Worm (Caenorhabditis elegans): ENCODE results near the gene K08B4.7.

The K08B4.7 gene

DNA sequence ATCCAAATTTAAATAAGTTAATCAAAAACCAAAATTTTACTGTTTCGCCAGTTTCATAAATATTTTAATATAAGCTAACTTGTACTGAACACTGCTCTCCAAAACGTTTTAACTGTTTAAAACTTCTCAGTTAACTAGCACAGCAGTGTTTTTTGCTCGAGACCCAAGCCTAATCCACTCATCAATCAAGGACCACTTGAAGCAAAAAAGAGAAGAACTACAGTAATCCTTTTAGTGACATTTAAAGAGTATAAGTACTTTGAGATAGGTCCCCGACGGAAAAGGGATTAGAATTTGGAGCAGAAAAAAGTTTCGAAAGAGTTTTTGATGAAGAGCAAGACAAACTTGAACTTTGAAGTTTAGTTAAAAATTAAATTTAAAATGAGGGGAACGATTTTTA lies 27.6 kb downstream of the K08B4.7 start:
- no peak for TF ChIP-seq ama-1 (optimal IDR thresholded peaks at IDR 0.05)
- no peak for TF ChIP-seq peb-1 (tag; optimal IDR thresholded peaks at IDR 0.05)
- no peak for TF ChIP-seq nhr-11 (tag; optimal IDR thresholded peaks at IDR 0.05)
- no peak for TF ChIP-seq dmd-4 (tag; optimal IDR thresholded peaks at IDR 0.05)
- TF ChIP-seq C34F6.9 (tag; optimal IDR thresholded peaks at IDR 0.05) = no peak
- no peak for TF ChIP-seq nhr-10 (tag; optimal IDR thresholded peaks at IDR 0.05)
- no peak for TF ChIP-seq ztf-4 (tag; optimal IDR thresholded peaks at IDR 0.05)
- no peak for TF ChIP-seq snpc-4 (tag; optimal IDR thresholded peaks at IDR 0.05)
- TF ChIP-seq ztf-11 (tag; optimal IDR thresholded peaks at IDR 0.05) = no peak
- no peak for TF ChIP-seq sem-4 (tag; optimal IDR thresholded peaks at IDR 0.05)
- no peak for TF ChIP-seq nhr-12 (tag; optimal IDR thresholded peaks at IDR 0.05)
- TF ChIP-seq sma-9 (GFP tag; optimal IDR thresholded peaks at IDR 0.05) = no peak
- no peak for TF ChIP-seq sma-9 (tag; optimal IDR thresholded peaks at IDR 0.05)

DNA sequence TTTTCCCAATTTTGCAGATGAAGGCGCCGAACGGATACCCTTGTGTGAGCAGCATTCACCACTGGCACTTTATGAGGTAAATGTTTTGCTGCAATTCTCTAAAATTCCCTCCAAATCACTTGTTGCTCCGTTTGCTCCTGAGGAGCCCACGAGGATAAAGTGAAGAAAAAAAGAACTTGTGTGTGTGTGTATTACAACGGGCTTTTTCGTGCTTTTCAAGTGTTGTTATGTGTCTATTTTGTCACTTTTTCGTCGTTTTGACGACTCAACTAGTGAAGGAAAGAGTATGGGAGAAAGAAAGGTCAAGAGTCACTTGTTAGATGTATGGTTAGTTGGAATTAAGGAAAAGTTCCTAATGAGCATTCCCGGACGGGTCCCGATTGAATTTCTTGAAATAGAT lies 30.1 kb downstream of the K08B4.7 start:
- TF ChIP-seq snpc-4 (tag; optimal IDR thresholded peaks at IDR 0.05) (no peak), nhr-21 (tag; optimal IDR thresholded peaks at IDR 0.05) (no peak), crh-2 (tag; optimal IDR thresholded peaks at IDR 0.05) (no peak), mdl-1 (tag; optimal IDR thresholded peaks at IDR 0.05) (no peak), nhr-237 (tag; optimal IDR thresholded peaks at IDR 0.05) (no peak), lin-11 (tag; optimal IDR thresholded peaks at IDR 0.05) (no peak), nhr-25 (tag; optimal IDR thresholded peaks at IDR 0.05) (no peak), aly-2 (tag; optimal IDR thresholded peaks at IDR 0.05) (no peak), ama-1 (optimal IDR thresholded peaks at IDR 0.05) (no peak), ztf-11 (tag; optimal IDR thresholded peaks at IDR 0.05) (no peak), egl-27 (tag; optimal IDR thresholded peaks at IDR 0.05) (no peak), mbf-1 (tag; optimal IDR thresholded peaks at IDR 0.05) (no peak), blmp-1 (tag; optimal IDR thresholded peaks at IDR 0.05; ENCODE audit: insufficient read depth) (no peak), dmd-4 (tag; optimal IDR thresholded peaks at IDR 0.05) (no peak), alr-1 (tag; optimal IDR thresholded peaks at IDR 0.05) (no peak), elt-1 (tag; optimal IDR thresholded peaks at IDR 0.05) (no peak), nhr-129 (tag; optimal IDR thresholded peaks at IDR 0.05) (no peak), ztf-4 (tag; optimal IDR thresholded peaks at IDR 0.05) (no peak), unc-39 (tag; optimal IDR thresholded peaks at IDR 0.05) (no peak), peb-1 (tag; optimal IDR thresholded peaks at IDR 0.05) (no peak)

DNA sequence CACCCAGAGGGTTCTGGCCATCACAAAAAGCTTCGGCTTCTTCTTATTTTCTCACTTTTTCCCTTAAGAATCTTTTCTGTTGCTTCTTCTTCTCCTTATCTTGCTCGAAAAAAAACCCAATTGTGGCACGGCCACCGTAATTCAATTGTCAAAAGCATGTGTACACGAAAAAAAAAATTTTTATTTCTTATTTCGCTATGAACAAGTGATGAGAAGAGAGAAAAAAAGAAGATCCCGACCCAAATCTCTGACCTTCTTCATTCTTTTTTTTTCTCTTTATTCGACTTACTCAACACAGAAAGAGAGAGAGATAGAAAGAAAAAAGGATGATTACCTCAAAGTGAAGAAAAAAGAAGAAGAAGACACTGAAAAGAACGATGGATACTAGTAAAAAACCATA lies 31.3 kb downstream of the K08B4.7 start:
- TF ChIP-seq unc-55 (GFP tag; optimal IDR thresholded peaks at IDR 0.05) (peak; percentile 14), C34F6.9 (tag; optimal IDR thresholded peaks at IDR 0.05) (peak; percentile 48), unc-62 (GFP tag; optimal IDR thresholded peaks at IDR 0.05) (no peak), lsy-2 (tag; optimal IDR thresholded peaks at IDR 0.05) (peak in 1 of 2 experiments; percentile 41), F13H6.1 (tag; optimal IDR thresholded peaks at IDR 0.05) (peak; percentile 28), zag-1 (tag; optimal IDR thresholded peaks at IDR 0.05) (peak; percentile 11)

DNA sequence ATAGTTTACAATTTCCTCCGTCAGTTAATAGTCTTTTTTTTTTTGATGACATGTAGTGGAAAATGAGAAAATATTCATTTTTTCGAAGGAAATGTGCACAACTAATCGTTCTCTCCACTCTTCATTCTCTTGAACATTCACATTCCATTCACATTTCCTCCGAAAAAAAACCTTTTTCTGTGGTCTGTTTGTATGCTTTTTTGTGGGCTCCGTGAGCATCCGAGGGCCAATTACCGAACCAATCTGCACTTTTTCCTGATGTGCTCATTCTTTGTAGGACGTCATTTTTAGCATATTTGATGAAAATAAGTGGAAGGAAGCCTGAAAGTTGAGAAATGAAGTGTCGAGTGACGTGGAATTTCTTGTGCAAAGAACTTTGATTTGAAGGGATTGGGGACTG lies 32.5 kb downstream of the K08B4.7 start:
- TF ChIP-seq unc-39 (tag; optimal IDR thresholded peaks at IDR 0.05) = no peak
- no peak for TF ChIP-seq mbf-1 (tag; optimal IDR thresholded peaks at IDR 0.05)
- TF ChIP-seq lin-11 (tag; optimal IDR thresholded peaks at IDR 0.05) = no peak
- TF ChIP-seq nhr-23 (tag; optimal IDR thresholded peaks at IDR 0.05) = no peak
- TF ChIP-seq nhr-10 (tag; optimal IDR thresholded peaks at IDR 0.05) = no peak
- TF ChIP-seq C34F6.9 (tag; optimal IDR thresholded peaks at IDR 0.05) = no peak
- no peak for TF ChIP-seq sma-9 (GFP tag; optimal IDR thresholded peaks at IDR 0.05)
- TF ChIP-seq sma-9 (tag; optimal IDR thresholded peaks at IDR 0.05) = no peak
- TF ChIP-seq nhr-129 (tag; optimal IDR thresholded peaks at IDR 0.05) = no peak
- TF ChIP-seq lsy-2 (tag; optimal IDR thresholded peaks at IDR 0.05) = no peak
- no peak for TF ChIP-seq nhr-77 (tag; optimal IDR thresholded peaks at IDR 0.05)
- TF ChIP-seq lin-39 (tag; optimal IDR thresholded peaks at IDR 0.05) = no peak
- no peak for TF ChIP-seq nhr-25 (tag; optimal IDR thresholded peaks at IDR 0.05)

DNA sequence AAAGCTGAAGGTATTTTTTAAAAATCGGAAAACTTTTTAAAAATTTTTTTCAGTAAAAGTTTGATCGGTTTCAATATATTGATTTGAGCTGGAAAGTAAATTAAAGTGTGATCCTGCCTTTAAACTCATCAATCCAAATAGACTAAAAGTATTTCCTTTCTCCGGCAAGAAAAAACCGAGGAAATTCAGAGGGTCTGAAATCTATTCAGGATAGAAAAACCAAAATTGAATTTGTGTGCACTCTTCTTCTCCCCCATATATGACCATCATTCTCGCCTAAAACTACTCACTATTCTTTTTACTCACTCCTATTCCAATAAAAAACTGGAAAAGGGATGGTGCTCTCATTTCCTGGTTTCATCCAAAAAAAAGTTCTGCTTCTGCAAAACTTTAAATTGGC lies 37.4 kb downstream of the K08B4.7 start:
- TF ChIP-seq ztf-4 (tag; optimal IDR thresholded peaks at IDR 0.05) (no peak), sma-9 (GFP tag; optimal IDR thresholded peaks at IDR 0.05) (peak; percentile 33), sma-9 (tag; optimal IDR thresholded peaks at IDR 0.05) (no peak), R02D3.7 (tag; optimal IDR thresholded peaks at IDR 0.05) (no peak), nhr-25 (tag; optimal IDR thresholded peaks at IDR 0.05) (no peak)

Data from whole organism, L2 larva.